Worm (Caenorhabditis elegans) whole organism, young adult: ENCODE measurements around the gene ver-1.

Experiments used
- B0035.1 ChIP-seq: sonication (generic microtip); optimal IDR thresholded peaks from 2 replicates; lab custom pipeline; 2016; ENCODE audit warnings: missing genetic modification characterization, mild to moderate bottlenecking, missing compliant biosample characterization, missing genotype, missing genetic modification reagents
- Y67H2A.10 ChIP-seq: fragments of 200-800 bp; sonication (Bioruptor generic); conservative IDR thresholded peaks from 2 replicates; pipeline ENCODE4 v1.3.6; 2022; ENCODE audit warnings: missing genetic modification reagents, missing genetic modification characterization, missing compliant biosample characterization
- attf-3 ChIP-seq: fragments of 200-800 bp; sonication (Bioruptor generic); conservative IDR thresholded peaks from 2 replicates; pipeline ENCODE4 v1.3.6; 2022; ENCODE audit warnings: missing genetic modification reagents, missing genetic modification characterization, missing compliant biosample characterization
- cebp-2 ChIP-seq: fragments of 200-800 bp; sonication (Bioruptor generic); IDR thresholded peaks from 2 replicates; pipeline ENCODE4 v1.3.6; 2022; ENCODE audit warnings: missing genetic modification characterization, missing compliant biosample characterization
- ceh-27 ChIP-seq: fragments of 200-800 bp; sonication (Bioruptor generic); optimal IDR thresholded peaks from 2 replicates; lab custom pipeline; 2018; ENCODE audit warnings: mild to moderate bottlenecking, missing genetic modification characterization, moderate library complexity, missing compliant biosample characterization
- ceh-58 ChIP-seq: fragments of 200-800 bp; sonication (Bioruptor generic); IDR thresholded peaks from 2 replicates; pipeline ENCODE4 v1.3.6; 2022; ENCODE audit warnings: missing genetic modification characterization, missing compliant biosample characterization
- dpl-1 ChIP-seq: fragments of 150-350 bp; optimal IDR thresholded peaks from 2 replicates; lab custom pipeline; 2014; ENCODE audit warnings: missing biosample characterization, missing genetic modification reagents, missing genetic modification characterization
- nfyb-1 ChIP-seq: fragments of 200-800 bp; sonication (Bioruptor generic); IDR thresholded peaks from 2 replicates; pipeline ENCODE4 v1.3.6; 2022; ENCODE audit warnings: missing genetic modification reagents, missing genetic modification characterization, missing compliant biosample characterization
- snpc-4 ChIP-seq, 5 experiments: fragments of 150-350 bp in 1 of 5; sonication (generic microtip) in 4 of 5; optimal IDR thresholded peaks; 2 replicates each; lab custom pipeline; 2014 to 2018; ENCODE audit warnings: missing genetic modification characterization in 5 of 5, missing biosample characterization in 3 of 5, antibody characterized with exemption in 2 of 5, mild to moderate bottlenecking in 2 of 5, missing compliant biosample characterization in 2 of 5, missing genotype in 2 of 5, moderate library complexity in 2 of 5, missing genetic modification reagents in 1 of 5
- unc-62 ChIP-seq: fragments of 150-350 bp; optimal IDR thresholded peaks from 2 replicates; lab custom pipeline; 2014; ENCODE audit warnings: missing biosample characterization, missing genetic modification reagents, missing genetic modification characterization

DNA sequence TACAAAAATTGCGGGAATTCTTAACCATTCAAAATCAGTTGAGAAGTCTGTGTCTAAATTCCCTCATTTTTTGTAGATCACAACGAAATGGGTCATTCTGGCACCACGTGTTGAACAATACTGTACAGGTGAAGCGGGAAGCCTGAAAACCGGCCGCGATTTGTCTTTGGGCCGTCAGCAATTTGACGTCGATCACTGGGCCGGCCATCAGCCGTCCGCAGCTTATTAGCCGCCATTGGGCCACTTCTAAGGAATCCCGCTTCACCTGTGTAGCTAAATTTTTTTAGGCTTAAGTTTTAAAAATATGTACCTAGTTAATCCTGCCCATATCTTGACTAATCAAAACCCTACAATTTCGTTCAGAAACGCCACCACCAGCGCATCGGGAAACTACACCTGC, 3.0 kb downstream of the ver-1 start:
- TF ChIP-seq cebp-2 (no peak), attf-3 (no peak), Y67H2A.10 (GFP tag; lab: Robert Waterston, UW) (no peak), nfyb-1 (no peak), B0035.1 (tag; lab: Kevin White, UChicago) (no peak), snpc-4 (GFP tag; optimal IDR thresholded peaks at IDR 0.05; lab: Kevin White, UChicago) (no peak), snpc-4 (tag; optimal IDR thresholded peaks at IDR 0.05; lab: Kevin White, UChicago) (no peak), dpl-1 (GFP tag; lab: Kevin White, UChicago) (no peak), unc-62 (GFP tag; lab: Kevin White, UChicago) (no peak), ceh-27 (no peak), ceh-58 (GFP tag; lab: Robert Waterston, UW) (no peak)
